Worm (Caenorhabditis elegans) whole organism, L2 larva: ENCODE results near the gene srh-28.

ENCODE experiments used
- R02D3.7 ChIP-seq: fragments of 150-350 bp; optimal IDR thresholded peaks from 2 replicates; lab custom pipeline; 2014; ENCODE audit warnings: missing biosample characterization, missing genetic modification characterization
- aly-2 ChIP-seq: fragments of 150-350 bp; optimal IDR thresholded peaks from 2 replicates; lab custom pipeline; 2014; ENCODE audit warnings: missing biosample characterization, missing genetic modification characterization
- ama-1 ChIP-seq: fragments of 150-350 bp; optimal IDR thresholded peaks from 2 replicates; lab custom pipeline; 2018; ENCODE audit warnings: inconsistent platforms
- egl-27 ChIP-seq: sonication (generic microtip); optimal IDR thresholded peaks from 3 replicates; lab custom pipeline; 2017; ENCODE audit warnings: missing biosample characterization, missing genetic modification reagents, missing genetic modification characterization
- elt-3 ChIP-seq: sonication (generic microtip); optimal IDR thresholded peaks from 2 replicates; lab custom pipeline; 2017; ENCODE audit warnings: missing biosample characterization, missing genetic modification characterization
- lsy-2 ChIP-seq, 2 experiments: fragments of 150-350 bp in 1 of 2; sonication (generic microtip) in 1 of 2; optimal IDR thresholded peaks; 2 replicates each; lab custom pipeline; 2014 to 2017; ENCODE audit warnings: missing biosample characterization in 2 of 2, missing genetic modification characterization in 2 of 2
- mbf-1 ChIP-seq: sonication (generic microtip); optimal IDR thresholded peaks from 2 replicates; lab custom pipeline; 2017; ENCODE audit warnings: missing biosample characterization, missing genetic modification characterization
- nhr-12 ChIP-seq: fragments of 150-350 bp; optimal IDR thresholded peaks from 2 replicates; lab custom pipeline; 2014; ENCODE audit warnings: missing biosample characterization, missing genetic modification characterization
- nhr-237 ChIP-seq: fragments of 150-350 bp; optimal IDR thresholded peaks from 2 replicates; lab custom pipeline; 2014; ENCODE audit warnings: missing biosample characterization, missing genetic modification characterization
- nhr-6 ChIP-seq: fragments of 150-350 bp; optimal IDR thresholded peaks from 2 replicates; lab custom pipeline; 2014; ENCODE audit warnings: missing biosample characterization, missing genetic modification characterization
- nhr-77 ChIP-seq: fragments of 150-350 bp; optimal IDR thresholded peaks from 2 replicates; lab custom pipeline; 2014; ENCODE audit warnings: missing biosample characterization, missing genetic modification characterization
- unc-62 ChIP-seq: fragments of 150-350 bp; optimal IDR thresholded peaks from 2 replicates; lab custom pipeline; 2014; ENCODE audit warnings: missing biosample characterization, missing genetic modification reagents, missing genetic modification characterization

DNA sequence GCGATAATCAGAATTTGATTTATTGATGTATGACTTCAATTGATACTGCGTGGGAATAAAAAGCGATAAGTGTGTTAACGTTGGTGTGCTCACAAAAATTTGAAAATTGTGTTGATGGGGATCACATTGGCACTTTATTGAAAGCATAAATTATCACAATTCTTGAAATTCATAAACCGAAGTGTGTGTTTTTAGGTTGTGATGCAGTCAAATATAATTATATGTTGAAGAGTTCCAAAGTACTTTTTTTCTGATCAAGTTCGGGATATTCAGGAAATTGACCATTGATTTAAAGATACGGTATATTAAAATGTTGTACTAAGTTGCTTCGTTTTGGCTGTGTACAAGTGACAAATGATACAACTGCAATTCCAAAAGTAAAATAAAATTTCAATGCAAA lies at the start of gene srh-28:
- TF ChIP-seq elt-3 (tag; lab: Kevin White, UChicago) (no peak), nhr-77 (tag; lab: Kevin White, UChicago) (no peak), nhr-12 (tag; lab: Kevin White, UChicago) (no peak), nhr-237 (tag; lab: Kevin White, UChicago) (no peak), nhr-6 (tag; lab: Kevin White, UChicago) (no peak), egl-27 (tag; lab: Kevin White, UChicago) (no peak), R02D3.7 (no peak), lsy-2 (tag; optimal IDR thresholded peaks at IDR 0.05; lab: Kevin White, UChicago) (no peak), aly-2 (no peak), unc-62 (GFP tag; lab: Kevin White, UChicago) (no peak), mbf-1 (tag; lab: Kevin White, UChicago) (no peak), ama-1 (no peak)
